Fruit fly (Drosophila melanogaster): ENCODE data around the gene Exd2.

DNA sequence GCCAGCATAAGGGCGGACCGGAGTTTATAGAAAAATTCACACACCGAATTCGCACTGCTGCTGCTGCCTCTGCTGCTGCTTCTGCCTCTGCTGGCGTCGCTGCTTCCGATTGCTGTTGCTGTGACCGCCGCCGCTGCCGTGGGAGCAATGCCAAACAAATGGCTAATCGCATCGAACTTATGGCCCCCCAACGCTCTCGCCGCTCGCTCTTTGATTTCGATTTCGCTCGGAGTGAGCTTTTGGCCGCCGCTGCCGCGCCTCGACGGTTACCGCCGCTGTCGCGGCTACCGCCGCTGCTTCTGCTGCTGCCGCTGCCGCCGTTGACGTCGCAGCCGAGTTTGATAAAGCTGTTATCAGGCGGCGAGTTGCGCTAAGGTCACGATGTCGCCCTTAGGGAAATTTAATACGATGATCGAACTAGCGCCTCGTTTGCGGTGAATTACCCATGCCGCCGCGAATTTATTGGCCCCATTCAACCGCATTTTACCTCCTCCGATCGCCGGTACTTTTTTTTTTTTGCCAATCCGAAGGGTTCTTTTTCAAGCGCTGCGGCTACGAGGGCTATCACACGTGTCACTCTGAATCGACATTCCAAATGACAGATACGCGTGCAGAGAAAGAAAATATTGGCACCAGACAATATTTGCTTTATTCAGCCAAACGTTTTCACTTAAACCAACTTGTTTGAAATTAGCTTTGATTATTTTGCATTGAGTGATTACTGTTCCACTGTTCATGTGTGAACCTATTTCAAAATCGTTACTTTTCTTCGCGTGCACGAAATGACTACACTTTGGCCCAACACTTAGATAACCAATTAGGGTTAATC lies 22.7 kb upstream of the Exd2 start:
- TF ChIP-seq CG7101 (tag; optimal IDR thresholded peaks at IDR 0.05): peak; percentile 72
- peak; percentile 47 for TF ChIP-seq Mnt (GFP tag; optimal IDR thresholded peaks at IDR 0.05)
- TF ChIP-seq Crg-1 (GFP tag; optimal IDR thresholded peaks at IDR 0.05): no peak
- peak; percentile 72 for TF ChIP-seq CG33017 (tag; optimal IDR thresholded peaks at IDR 0.05)
- TF ChIP-seq cic (GFP tag; optimal IDR thresholded peaks at IDR 0.05): no peak
- TF ChIP-seq Clk (GFP tag; optimal IDR thresholded peaks at IDR 0.05): no peak
- peak; percentile 59 for TF ChIP-seq kay (GFP tag; ENCODE audit: borderline replicate concordance)

Data from whole organism, adult.